Worm (Caenorhabditis elegans) whole organism, young adult: ENCODE measurements around the gene acr-23.

ENCODE experiments used
- B0035.1 ChIP-seq: sonication (generic microtip); optimal IDR thresholded peaks from 2 replicates; lab custom pipeline; 2016; ENCODE audit warnings: missing genetic modification characterization, mild to moderate bottlenecking, missing compliant biosample characterization, missing genotype, missing genetic modification reagents
- F33H1.4 ChIP-seq: fragments of 200-800 bp; sonication (Bioruptor generic); IDR thresholded peaks from 2 replicates; pipeline ENCODE4 v1.3.6; 2022; ENCODE audit warnings: missing genetic modification reagents, missing genetic modification characterization, missing compliant biosample characterization
- F37B4.10 ChIP-seq: fragments of 200-800 bp; sonication (Bioruptor generic); IDR thresholded peaks from 2 replicates; pipeline ENCODE4 v1.3.6; 2022; ENCODE audit warnings: missing genetic modification characterization, missing compliant biosample characterization
- F57C9.4 ChIP-seq: sonication (generic microtip); optimal IDR thresholded peaks from 2 replicates; lab custom pipeline; 2017; ENCODE audit warnings: mild to moderate bottlenecking, missing genetic modification characterization, missing compliant biosample characterization
- T26A5.8 ChIP-seq: sonication (generic microtip); optimal IDR thresholded peaks from 2 replicates; lab custom pipeline; 2016; ENCODE audit warnings: missing genetic modification characterization, missing compliant biosample characterization
- Y53F4B.3 ChIP-seq: fragments of 200-800 bp; sonication (Bioruptor generic); IDR thresholded peaks from 2 replicates; pipeline ENCODE4 v1.3.6; 2022; ENCODE audit warnings: missing genetic modification reagents, missing genetic modification characterization, missing compliant biosample characterization
- Y56A3A.18 ChIP-seq: fragments of 200-800 bp; sonication (Bioruptor generic); IDR thresholded peaks from 2 replicates; pipeline ENCODE4 v1.3.6; 2022; ENCODE audit warnings: missing genetic modification reagents, missing genetic modification characterization, missing compliant biosample characterization
- Y79H2A.3 ChIP-seq: fragments of 200-800 bp; sonication (Bioruptor generic); conservative IDR thresholded peaks from 2 replicates; pipeline ENCODE4 v1.3.6; 2022; ENCODE audit warnings: missing genetic modification reagents, missing genetic modification characterization, missing compliant biosample characterization
- ZK185.1 ChIP-seq: sonication (generic microtip); optimal IDR thresholded peaks from 2 replicates; lab custom pipeline; 2016; ENCODE audit warnings: mild to moderate bottlenecking, missing genetic modification characterization, missing compliant biosample characterization; ENCODE audit not compliant: poor library complexity, severe bottlenecking
- ama-1 ChIP-seq, 3 experiments: fragments of 150-350 bp in 1 of 3; sonication (generic microtip) in 2 of 3; optimal IDR thresholded peaks; 2 replicates each; lab custom pipeline; 2014 to 2018; ENCODE audit warnings: missing biosample characterization in 2 of 3, missing genetic modification characterization in 2 of 3, missing genetic modification reagents in 2 of 3
- aptf-3 ChIP-seq: fragments of 200-800 bp; sonication (Bioruptor generic); IDR thresholded peaks from 2 replicates; pipeline ENCODE4 v1.3.6; 2022; ENCODE audit warnings: missing genetic modification characterization, missing compliant biosample characterization
- atf-7 ChIP-seq: sonication (generic microtip); optimal IDR thresholded peaks from 2 replicates; lab custom pipeline; 2017; ENCODE audit warnings: mild to moderate bottlenecking, missing genetic modification characterization, missing compliant biosample characterization
- attf-3 ChIP-seq: fragments of 200-800 bp; sonication (Bioruptor generic); conservative IDR thresholded peaks from 2 replicates; pipeline ENCODE4 v1.3.6; 2022; ENCODE audit warnings: missing genetic modification reagents, missing genetic modification characterization, missing compliant biosample characterization
- attf-5 ChIP-seq: fragments of 200-800 bp; sonication (Bioruptor generic); optimal IDR thresholded peaks from 2 replicates; lab custom pipeline; 2018; ENCODE audit warnings: mild to moderate bottlenecking, missing genetic modification characterization, missing compliant biosample characterization
- attf-6 ChIP-seq: fragments of 200-800 bp; sonication (Bioruptor generic); IDR thresholded peaks from 2 replicates; pipeline ENCODE4 v1.3.6; 2022; ENCODE audit warnings: missing genetic modification reagents, missing genetic modification characterization, missing compliant biosample characterization
- bed-2 ChIP-seq: fragments of 200-800 bp; sonication (Bioruptor generic); IDR thresholded peaks from 2 replicates; pipeline ENCODE4 v1.3.6; 2022; ENCODE audit warnings: missing genetic modification reagents, missing genetic modification characterization, missing compliant biosample characterization
- cebp-2 ChIP-seq: fragments of 200-800 bp; sonication (Bioruptor generic); IDR thresholded peaks from 2 replicates; pipeline ENCODE4 v1.3.6; 2022; ENCODE audit warnings: missing genetic modification characterization, missing compliant biosample characterization
- ceh-40 ChIP-seq: fragments of 200-800 bp; sonication (Bioruptor generic); IDR thresholded peaks from 2 replicates; pipeline ENCODE4 v1.3.6; 2022; ENCODE audit warnings: missing genetic modification characterization, missing compliant biosample characterization
- ceh-79 ChIP-seq: sonication (generic microtip); optimal IDR thresholded peaks from 2 replicates; lab custom pipeline; 2017; ENCODE audit warnings: mild to moderate bottlenecking, missing genetic modification characterization, missing compliant biosample characterization
- ceh-91 ChIP-seq: fragments of 200-800 bp; sonication (Bioruptor generic); IDR thresholded peaks from 2 replicates; pipeline ENCODE4 v1.3.6; 2022; ENCODE audit warnings: missing genetic modification reagents, missing genetic modification characterization, missing compliant biosample characterization
- dox-1 ChIP-seq: fragments of 200-800 bp; sonication (Bioruptor generic); IDR thresholded peaks from 2 replicates; pipeline ENCODE4 v1.3.6; 2022; ENCODE audit warnings: missing genetic modification reagents, missing genetic modification characterization, missing compliant biosample characterization
- egl-44 ChIP-seq: fragments of 200-800 bp; sonication (Bioruptor generic); IDR thresholded peaks from 2 replicates; pipeline ENCODE4 v1.3.6; 2022; ENCODE audit warnings: missing genetic modification reagents, missing genetic modification characterization, missing compliant biosample characterization
- ets-4 ChIP-seq: fragments of 200-800 bp; sonication (Bioruptor generic); optimal IDR thresholded peaks from 2 replicates; lab custom pipeline; 2018; ENCODE audit warnings: mild to moderate bottlenecking, missing genetic modification characterization, missing compliant biosample characterization
- hlh-12 ChIP-seq: sonication (generic microtip); optimal IDR thresholded peaks from 2 replicates; lab custom pipeline; 2016; ENCODE audit warnings: missing genetic modification characterization, missing compliant biosample characterization
- hmg-1.2 ChIP-seq: fragments of 200-800 bp; sonication (Bioruptor generic); IDR thresholded peaks from 2 replicates; pipeline ENCODE4 v1.3.6; 2022; ENCODE audit warnings: missing genetic modification reagents, missing genetic modification characterization, missing compliant biosample characterization
- hmg-20 ChIP-seq: fragments of 200-800 bp; sonication (Bioruptor generic); IDR thresholded peaks from 2 replicates; pipeline ENCODE4 v1.3.6; 2022; ENCODE audit warnings: missing genetic modification reagents, missing genetic modification characterization, missing compliant biosample characterization
- let-526 ChIP-seq: fragments of 200-800 bp; sonication (Bioruptor generic); IDR thresholded peaks from 2 replicates; pipeline ENCODE4 v1.3.6; 2022; ENCODE audit warnings: missing genetic modification reagents, missing genetic modification characterization, missing compliant biosample characterization
- lin-40 ChIP-seq: sonication (generic microtip); optimal IDR thresholded peaks from 2 replicates; lab custom pipeline; 2016; ENCODE audit warnings: missing genetic modification characterization, mild to moderate bottlenecking, missing compliant biosample characterization, missing genotype, missing genetic modification reagents
- madf-10 ChIP-seq: sonication (generic microtip); optimal IDR thresholded peaks from 2 replicates; lab custom pipeline; 2016; ENCODE audit warnings: mild to moderate bottlenecking, missing genetic modification characterization, missing compliant biosample characterization
- madf-3 ChIP-seq: fragments of 200-800 bp; sonication (Bioruptor generic); IDR thresholded peaks from 2 replicates; pipeline ENCODE4 v1.3.6; 2022; ENCODE audit warnings: missing genetic modification reagents, missing genetic modification characterization, missing compliant biosample characterization
- madf-6 ChIP-seq: fragments of 200-800 bp; sonication (Bioruptor generic); IDR thresholded peaks from 2 replicates; pipeline ENCODE4 v1.3.6; 2022; ENCODE audit warnings: missing genetic modification reagents, missing genetic modification characterization, missing compliant biosample characterization
- mcd-1 ChIP-seq: fragments of 200-800 bp; sonication (Bioruptor generic); IDR thresholded peaks from 2 replicates; pipeline ENCODE4 v1.3.6; 2022; ENCODE audit warnings: missing genetic modification reagents, missing genetic modification characterization, missing compliant biosample characterization
- nfyb-1 ChIP-seq: fragments of 200-800 bp; sonication (Bioruptor generic); IDR thresholded peaks from 2 replicates; pipeline ENCODE4 v1.3.6; 2022; ENCODE audit warnings: missing genetic modification reagents, missing genetic modification characterization, missing compliant biosample characterization
- nhr-120 ChIP-seq: fragments of 200-800 bp; sonication (Bioruptor generic); IDR thresholded peaks from 2 replicates; pipeline ENCODE4 v1.3.6; 2022; ENCODE audit warnings: missing genetic modification characterization, missing compliant biosample characterization
- nhr-179 ChIP-seq: sonication (generic microtip); optimal IDR thresholded peaks from 2 replicates; lab custom pipeline; 2016; ENCODE audit warnings: mild to moderate bottlenecking, missing genetic modification characterization, missing compliant biosample characterization
- nhr-80 ChIP-seq: sonication (generic microtip); optimal IDR thresholded peaks from 2 replicates; lab custom pipeline; 2016; ENCODE audit warnings: missing genetic modification characterization, missing compliant biosample characterization
- nhr-90 ChIP-seq: sonication (generic microtip); optimal IDR thresholded peaks from 2 replicates; lab custom pipeline; 2016; ENCODE audit warnings: missing genotype, mild to moderate bottlenecking, missing genetic modification characterization, missing compliant biosample characterization
- pha-4 ChIP-seq: fragments of 150-350 bp; sonication (generic microtip); optimal IDR thresholded peaks from 2 replicates; lab custom pipeline; 2014; ENCODE audit warnings: missing biosample characterization, missing genetic modification reagents, missing genetic modification characterization
- sdz-38 ChIP-seq: sonication (generic microtip); optimal IDR thresholded peaks from 2 replicates; lab custom pipeline; 2016; ENCODE audit warnings: missing genotype, missing genetic modification characterization, missing compliant biosample characterization
- snpc-4 ChIP-seq, 5 experiments: fragments of 150-350 bp in 1 of 5; sonication (generic microtip) in 4 of 5; optimal IDR thresholded peaks; 2 replicates each; lab custom pipeline; 2014 to 2018; ENCODE audit warnings: missing genetic modification characterization in 5 of 5, missing biosample characterization in 3 of 5, antibody characterized with exemption in 2 of 5, mild to moderate bottlenecking in 2 of 5, missing compliant biosample characterization in 2 of 5, missing genotype in 2 of 5, moderate library complexity in 2 of 5, missing genetic modification reagents in 1 of 5
- tbx-9 ChIP-seq: sonication (generic microtip); optimal IDR thresholded peaks from 2 replicates; lab custom pipeline; 2016; ENCODE audit warnings: borderline replicate concordance, missing genetic modification characterization, inconsistent platforms, missing compliant biosample characterization
- unc-62 ChIP-seq: fragments of 150-350 bp; optimal IDR thresholded peaks from 2 replicates; lab custom pipeline; 2014; ENCODE audit warnings: missing biosample characterization, missing genetic modification reagents, missing genetic modification characterization
- xnd-1 ChIP-seq: sonication (generic microtip); optimal IDR thresholded peaks from 2 replicates; lab custom pipeline; 2016; ENCODE audit warnings: missing genotype, missing genetic modification reagents, missing genetic modification characterization, missing compliant biosample characterization
- zfh-2 ChIP-seq: fragments of 200-800 bp; sonication (Bioruptor generic); conservative IDR thresholded peaks from 2 replicates; pipeline ENCODE4 v1.3.6; 2022; ENCODE audit warnings: missing genetic modification reagents, missing genetic modification characterization, missing compliant biosample characterization
- ztf-26 ChIP-seq: sonication (generic microtip); optimal IDR thresholded peaks from 2 replicates; lab custom pipeline; 2017; ENCODE audit warnings: missing genetic modification characterization, missing compliant biosample characterization
- ztf-6 ChIP-seq: fragments of 200-800 bp; sonication (Bioruptor generic); IDR thresholded peaks from 2 replicates; pipeline ENCODE4 v1.3.6; 2022; ENCODE audit warnings: missing genetic modification reagents, missing genetic modification characterization, missing compliant biosample characterization

acr-23 gene

DNA sequence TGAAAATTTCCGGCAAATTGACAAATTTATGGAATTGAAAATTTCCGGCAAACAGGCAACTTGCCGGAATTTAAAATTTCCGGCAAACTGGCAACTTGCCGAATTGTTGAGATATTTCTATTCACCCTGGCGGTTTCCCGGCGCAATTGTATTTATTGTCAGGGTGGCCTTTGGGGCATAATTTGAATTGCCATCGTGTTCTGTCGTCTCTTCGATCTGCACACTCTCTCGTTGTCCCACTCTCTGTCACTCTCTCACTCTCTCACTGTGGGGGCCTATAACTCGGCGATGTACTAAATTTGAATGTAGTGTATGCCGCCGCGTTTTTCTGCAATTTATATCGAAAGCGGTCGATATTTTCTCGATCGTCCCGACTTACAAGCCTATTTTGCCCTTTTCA is 43.6 kb upstream of the acr-23 start (continued):
- TF ChIP-seq madf-3 (GFP tag; lab: Robert Waterston, UW) (no peak), ZK185.1 (tag; lab: Kevin White, UChicago) (no peak)
- TF ChIP-seq, all 124 proteins: peak for 3

- no peak for TF ChIP-seq nhr-179
- no peak for TF ChIP-seq nhr-120
- 0 out of 2 replicates have a peak, but pooled peaks have one; percentile 26 for TF ChIP-seq zfh-2 (GFP tag; lab: Robert Waterston, UW)
These were observed 39.1 kb upstream of the acr-23 start for ce11 chrV:3698497-3698896.

DNA sequence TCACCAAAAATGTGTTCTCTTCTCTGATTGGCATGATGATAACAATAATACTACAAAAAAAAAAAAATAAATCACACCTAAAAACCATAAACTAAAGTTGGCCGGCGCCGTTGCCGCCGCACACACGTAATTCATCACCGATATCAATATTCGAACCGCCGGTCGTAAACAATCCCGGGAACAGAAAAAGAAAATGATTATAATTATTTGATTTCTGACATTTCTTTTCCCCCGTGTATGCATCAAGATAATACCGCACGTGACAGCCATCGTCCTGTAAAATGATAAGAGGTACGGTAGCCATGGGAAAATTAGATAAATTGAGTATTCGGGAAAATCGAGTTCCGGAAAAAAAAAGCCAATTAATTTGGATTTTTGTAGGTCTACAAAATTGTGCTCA is 37.7 kb upstream of the acr-23 start:
- TF ChIP-seq xnd-1 (no peak), ztf-6 (GFP tag; lab: Robert Waterston, UW) (no peak), ztf-26 (tag; lab: Kevin White, UChicago) (no peak), ceh-91 (GFP tag; lab: Robert Waterston, UW) (no peak), madf-10 (tag; lab: Kevin White, UChicago) (peak; percentile 47), pha-4 (tag; lab: Kevin White, UChicago) (no peak), nfyb-1 (GFP tag; lab: Robert Waterston, UW) (no peak), ets-4 (GFP tag; lab: Kevin White, UChicago) (peak; percentile 20), snpc-4 (GFP tag; optimal IDR thresholded peaks at IDR 0.05; lab: Kevin White, UChicago) (no peak), snpc-4 (tag; optimal IDR thresholded peaks at IDR 0.05; lab: Kevin White, UChicago) (no peak), B0035.1 (tag; lab: Kevin White, UChicago) (no peak), nhr-80 (tag; lab: Kevin White, UChicago) (peak; percentile 91), attf-3 (GFP tag; lab: Robert Waterston, UW) (no peak), attf-6 (no peak), F57C9.4 (tag; lab: Kevin White, UChicago) (no peak), nhr-90 (tag; lab: Kevin White, UChicago) (peak; percentile 44), sdz-38 (tag; lab: Kevin White, UChicago) (no peak), Y53F4B.3 (GFP tag; lab: Robert Waterston, UW) (no peak), dox-1 (GFP tag; lab: Robert Waterston, UW) (peak; percentile 43), hmg-1.2 (no peak), tbx-9 (tag; lab: Kevin White, UChicago) (no peak), hlh-12 (tag; lab: Kevin White, UChicago) (no peak), F37B4.10 (no peak), let-526 (GFP tag; lab: Robert Waterston, UW) (no peak), madf-3 (GFP tag; lab: Robert Waterston, UW) (no peak), lin-40 (tag; lab: Kevin White, UChicago) (peak; percentile 24), hmg-20 (no peak), attf-5 (peak; percentile 5), ceh-79 (tag; lab: Kevin White, UChicago) (no peak), unc-62 (GFP tag; lab: Kevin White, UChicago) (peak; percentile 22), aptf-3 (no peak), Y56A3A.18 (GFP tag; lab: Robert Waterston, UW) (no peak), mcd-1 (GFP tag; lab: Robert Waterston, UW) (no peak), bed-2 (GFP tag; lab: Robert Waterston, UW) (no peak), atf-7 (tag; lab: Kevin White, UChicago) (peak; percentile 59), ama-1 (optimal IDR thresholded peaks at IDR 0.05; lab: Kevin White, UChicago) (no peak), ama-1 (GFP tag; optimal IDR thresholded peaks at IDR 0.05; lab: Kevin White, UChicago) (no peak), zfh-2 (GFP tag; lab: Robert Waterston, UW) (no peak), cebp-2 (GFP tag; lab: Robert Waterston, UW) (no peak), egl-44 (GFP tag; lab: Robert Waterston, UW) (no peak), Y79H2A.3 (GFP tag; lab: Robert Waterston, UW) (no peak), F33H1.4 (no peak), madf-6 (GFP tag; lab: Robert Waterston, UW) (no peak), ceh-40 (no peak), T26A5.8 (no peak)
